Fruit fly (Drosophila melanogaster) whole organism, embryonic: ENCODE results near the gene Elp5.
A peak's percentile ranks its signal among the peaks of the same experiment; 100 is the strongest.

Source experiments
- ATbp ChIP-seq: fragments of 200-800 bp; sonication (Bioruptor generic); optimal IDR thresholded peaks from 2 replicates; lab custom pipeline; 2017; ENCODE audit warnings: missing biosample characterization, mild to moderate bottlenecking, missing genetic modification characterization, missing genetic modification reagents
- Adf1 ChIP-seq: fragments of 200-800 bp; sonication (Bioruptor generic); IDR thresholded peaks from 2 replicates; pipeline ENCODE4 v1.3.6; 2022; ENCODE audit warnings: missing biosample characterization, missing genetic modification characterization
- Aef1 ChIP-seq: fragments of 200-800 bp; sonication (Bioruptor generic); IDR thresholded peaks from 3 replicates; pipeline ENCODE4 v1.3.6; 2022; ENCODE audit warnings: missing biosample characterization, missing genetic modification characterization
- Asciz ChIP-seq: fragments of 200-800 bp; sonication (Bioruptor generic); optimal IDR thresholded peaks from 2 replicates; lab custom pipeline; 2017; ENCODE audit warnings: missing biosample characterization, mild to moderate bottlenecking, missing genetic modification characterization, missing genetic modification reagents
- CG10543 ChIP-seq: fragments of 200-800 bp; sonication (Bioruptor generic); optimal IDR thresholded peaks from 3 replicates; lab custom pipeline; 2017; ENCODE audit warnings: missing biosample characterization, mild to moderate bottlenecking, missing genetic modification characterization, moderate library complexity
- CG14441 ChIP-seq: fragments of 200-800 bp; sonication (Bioruptor generic); IDR thresholded peaks from 2 replicates; pipeline ENCODE4 v1.3.6; 2022; ENCODE audit warnings: missing biosample characterization, missing genetic modification characterization
- CG2120 ChIP-seq: fragments of 200-800 bp; sonication (Bioruptor generic); optimal IDR thresholded peaks from 3 replicates; lab custom pipeline; 2016; ENCODE audit warnings: missing biosample characterization, missing genetic modification characterization
- CG3065 ChIP-seq: fragments of 200-800 bp; sonication (Bioruptor generic); optimal IDR thresholded peaks from 2 replicates; lab custom pipeline; 2016; ENCODE audit warnings: missing biosample characterization, missing genetic modification characterization
- CG4424 ChIP-seq: fragments of 200-800 bp; sonication (Bioruptor generic); optimal IDR thresholded peaks from 3 replicates; lab custom pipeline; 2016; ENCODE audit warnings: missing biosample characterization, missing genetic modification characterization
- CG4707 ChIP-seq: fragments of 200-800 bp; sonication (Bioruptor generic); optimal IDR thresholded peaks from 2 replicates; lab custom pipeline; 2018; ENCODE audit warnings: missing biosample characterization, mild to moderate bottlenecking, missing genetic modification characterization, moderate library complexity
- CG7357 ChIP-seq: fragments of 200-800 bp; sonication (Bioruptor generic); IDR thresholded peaks from 3 replicates; pipeline ENCODE4 v1.3.6; 2022; ENCODE audit warnings: missing biosample characterization, missing genetic modification characterization
- CG7372 ChIP-seq: fragments of 200-800 bp; sonication (Bioruptor generic); IDR thresholded peaks from 2 replicates; pipeline ENCODE4 v1.3.6; 2022; ENCODE audit warnings: missing biosample characterization, missing genetic modification characterization
- CG7556 ChIP-seq: fragments of 200-800 bp; sonication (Bioruptor generic); optimal IDR thresholded peaks from 2 replicates; lab custom pipeline; 2017; ENCODE audit warnings: missing biosample characterization, mild to moderate bottlenecking, missing genetic modification characterization
- CG8478 ChIP-seq: fragments of >200 bp; optimal IDR thresholded peaks from 2 replicates; lab custom pipeline; 2018
- CG9215 ChIP-seq: fragments of 200-800 bp; sonication (Bioruptor generic); IDR thresholded peaks from 2 replicates; pipeline ENCODE4 v1.3.6; 2022; ENCODE audit warnings: missing biosample characterization, missing genetic modification characterization
- CHES-1-like ChIP-seq: fragments of 200-800 bp; sonication (Bioruptor generic); optimal IDR thresholded peaks from 2 replicates; lab custom pipeline; 2016; ENCODE audit warnings: missing biosample characterization, missing genetic modification characterization
- CrebB ChIP-seq: fragments of 200-800 bp; sonication (Bioruptor generic); optimal IDR thresholded peaks from 3 replicates; lab custom pipeline; 2018; ENCODE audit warnings: missing biosample characterization, mild to moderate bottlenecking, missing genetic modification characterization
- Dll ChIP-seq: fragments of 200-800 bp; sonication (Bioruptor generic); IDR thresholded peaks from 4 replicates; pipeline ENCODE4 v1.3.6; 2022; ENCODE audit warnings: missing biosample characterization, missing genetic modification characterization; ENCODE audit not compliant: partially characterized antibody
- Elba2 ChIP-seq: fragments of 200-800 bp; sonication (Bioruptor generic); optimal IDR thresholded peaks from 3 replicates; lab custom pipeline; 2016; ENCODE audit warnings: missing biosample characterization, missing genetic modification characterization
- Ets97D ChIP-seq: fragments of 200-800 bp; sonication (Bioruptor generic); optimal IDR thresholded peaks from 3 replicates; lab custom pipeline; 2016; ENCODE audit warnings: missing biosample characterization, missing genetic modification characterization
- Gsc ChIP-seq: fragments of 200-800 bp; sonication (Bioruptor generic); IDR thresholded peaks from 2 replicates; pipeline ENCODE4 v1.3.6; 2022; ENCODE audit warnings: missing biosample characterization, missing genetic modification characterization
- HLH3B ChIP-seq: fragments of 200-800 bp; sonication (Bioruptor generic); IDR thresholded peaks from 2 replicates; pipeline ENCODE4 v1.3.6; 2022; ENCODE audit warnings: missing biosample characterization, missing genetic modification characterization
- Med ChIP-seq: fragments of 200-800 bp; sonication (Bioruptor generic); peaks from one replicate; lab custom pipeline; 2016; ENCODE audit warnings: missing biosample characterization, missing genetic modification characterization, mild to moderate bottlenecking, inconsistent platforms, moderate library complexity
- PHDP ChIP-seq: fragments of 200-800 bp; sonication (Bioruptor generic); optimal IDR thresholded peaks from 3 replicates; lab custom pipeline; 2018; ENCODE audit warnings: missing biosample characterization, mild to moderate bottlenecking, missing genetic modification characterization, moderate library complexity
- Xbp1 ChIP-seq: fragments of 200-800 bp; sonication (Bioruptor generic); optimal IDR thresholded peaks from 3 replicates; lab custom pipeline; 2016; ENCODE audit warnings: missing biosample characterization, mild to moderate bottlenecking, missing genetic modification characterization
- ase ChIP-seq: fragments of 200-800 bp; sonication (Bioruptor generic); IDR thresholded peaks from 3 replicates; pipeline ENCODE4 v1.3.6; 2022; ENCODE audit warnings: missing biosample characterization, missing genetic modification characterization
- btn ChIP-seq: fragments of 200-800 bp; sonication (Bioruptor generic); optimal IDR thresholded peaks from 2 replicates; lab custom pipeline; 2016; ENCODE audit warnings: missing biosample characterization, missing genetic modification characterization
- chif ChIP-seq, 2 experiments: fragments of 200-800 bp; sonication (Bioruptor generic); optimal IDR thresholded peaks; 3 replicates each; lab custom pipeline; 2016; ENCODE audit warnings: missing biosample characterization in 2 of 2, missing genetic modification characterization in 2 of 2
- chm ChIP-seq: fragments of 200-800 bp; sonication (Bioruptor generic); IDR thresholded peaks from 2 replicates; pipeline ENCODE4 v1.3.6; 2022; ENCODE audit warnings: missing biosample characterization, missing genetic modification characterization
- crc ChIP-seq: fragments of 200-800 bp; sonication (Bioruptor generic); optimal IDR thresholded peaks from 2 replicates; lab custom pipeline; 2016; ENCODE audit warnings: missing biosample characterization, missing genetic modification characterization
- crp ChIP-seq, 2 experiments: fragments of 200-800 bp; sonication (Bioruptor generic); optimal IDR thresholded peaks; 2 replicates in 1 of 2; 3 replicates in 1 of 2; lab custom pipeline; 2017; ENCODE audit warnings: missing biosample characterization in 2 of 2, missing genetic modification characterization in 2 of 2, mild to moderate bottlenecking in 1 of 2, moderate library complexity in 1 of 2
- danr ChIP-seq: fragments of 200-800 bp; sonication (Bioruptor generic); IDR thresholded peaks from 2 replicates; pipeline ENCODE4 v1.3.6; 2022; ENCODE audit warnings: missing biosample characterization, missing genetic modification characterization
- dimm ChIP-seq: fragments of 200-800 bp; sonication (Bioruptor generic); IDR thresholded peaks from 2 replicates; pipeline ENCODE4 v1.3.6; 2022; ENCODE audit warnings: missing biosample characterization, missing genetic modification characterization
- ftz-f1 ChIP-seq: fragments of 200-800 bp; sonication (Bioruptor generic); optimal IDR thresholded peaks from 2 replicates; lab custom pipeline; 2016; ENCODE audit warnings: missing biosample characterization, missing genetic modification characterization
- gfzf ChIP-seq: fragments of 200-800 bp; sonication (Bioruptor generic); optimal IDR thresholded peaks from 2 replicates; lab custom pipeline; 2016; ENCODE audit warnings: missing biosample characterization, mild to moderate bottlenecking, missing genetic modification characterization, moderate library complexity
- gsb ChIP-seq: fragments of 200-800 bp; sonication (Bioruptor generic); IDR thresholded peaks from 2 replicates; pipeline ENCODE4 v1.3.6; 2022; ENCODE audit warnings: missing biosample characterization, missing genetic modification characterization
- insv ChIP-seq, 2 experiments: fragments of 200-800 bp; sonication (Bioruptor generic); optimal IDR thresholded peaks; 3 replicates each; lab custom pipeline; 2016 to 2018; ENCODE audit warnings: missing biosample characterization in 2 of 2, missing genetic modification characterization in 2 of 2
- ken ChIP-seq: fragments of 200-800 bp; sonication (Bioruptor generic); IDR thresholded peaks from 3 replicates; pipeline ENCODE4 v1.3.6; 2022; ENCODE audit warnings: missing biosample characterization, missing genetic modification characterization
- kni ChIP-seq: fragments of 200-800 bp; sonication (Bioruptor generic); optimal IDR thresholded peaks from 3 replicates; lab custom pipeline; 2017; ENCODE audit warnings: mild to moderate bottlenecking, missing biosample characterization, missing genetic modification reagents, missing genetic modification characterization
- lilli ChIP-seq: fragments of 200-800 bp; sonication (Bioruptor generic); optimal IDR thresholded peaks from 3 replicates; lab custom pipeline; 2016; ENCODE audit warnings: missing biosample characterization, missing genetic modification characterization
- lola ChIP-seq, 3 experiments: fragments of >200 bp in 2 of 3; fragments of 200-800 bp in 1 of 3; sonication (Bioruptor generic) in 1 of 3; optimal IDR thresholded peaks; 2 replicates each; lab custom pipeline; 2017 to 2019; ENCODE audit warnings: missing biosample characterization in 3 of 3, missing genetic modification characterization in 3 of 3, mild to moderate bottlenecking in 1 of 3, moderate library complexity in 1 of 3
- maf-S ChIP-seq: fragments of 200-800 bp; sonication (Bioruptor generic); optimal IDR thresholded peaks from 2 replicates; lab custom pipeline; 2016; ENCODE audit warnings: missing biosample characterization, missing genetic modification characterization
- onecut ChIP-seq: fragments of 200-800 bp; sonication (Bioruptor generic); IDR thresholded peaks from 2 replicates; pipeline ENCODE4 v1.3.6; 2022; ENCODE audit warnings: missing biosample characterization, missing genetic modification characterization
- peb ChIP-seq: fragments of 200-800 bp; sonication (Bioruptor generic); IDR thresholded peaks from 2 replicates; pipeline ENCODE4 v1.3.6; 2022; ENCODE audit warnings: missing biosample characterization, missing genetic modification characterization
- pfk ChIP-seq: fragments of 200-800 bp; sonication (Bioruptor generic); optimal IDR thresholded peaks from 2 replicates; lab custom pipeline; 2018; ENCODE audit warnings: missing biosample characterization, mild to moderate bottlenecking, missing genetic modification characterization, moderate library complexity
- phol ChIP-seq: fragments of 200-800 bp; sonication (Bioruptor generic); optimal IDR thresholded peaks from 3 replicates; lab custom pipeline; 2018; ENCODE audit warnings: missing biosample characterization, mild to moderate bottlenecking, missing genetic modification characterization, moderate library complexity
- so ChIP-seq: fragments of 200-800 bp; sonication (Bioruptor generic); IDR thresholded peaks from 3 replicates; pipeline ENCODE4 v1.3.6; 2022; ENCODE audit warnings: missing biosample characterization, missing genetic modification characterization
- tgo ChIP-seq: fragments of 200-800 bp; sonication (Bioruptor generic); IDR thresholded peaks from 3 replicates; pipeline ENCODE4 v1.3.6; 2022; ENCODE audit warnings: missing biosample characterization, missing genetic modification characterization
- tio ChIP-seq: fragments of 200-800 bp; sonication (Bioruptor generic); optimal IDR thresholded peaks from 2 replicates; lab custom pipeline; 2017; ENCODE audit warnings: missing biosample characterization, missing genetic modification characterization, inconsistent platforms
- vfl ChIP-seq: fragments of 200-800 bp; sonication (Bioruptor generic); optimal IDR thresholded peaks from 2 replicates; lab custom pipeline; 2016; ENCODE audit warnings: missing biosample characterization, missing genetic modification characterization
- zfh2 ChIP-seq: fragments of 200-800 bp; sonication (Bioruptor generic); optimal IDR thresholded peaks from 2 replicates; lab custom pipeline; 2016; ENCODE audit warnings: missing biosample characterization, missing genetic modification characterization

Gene Elp5

DNA sequence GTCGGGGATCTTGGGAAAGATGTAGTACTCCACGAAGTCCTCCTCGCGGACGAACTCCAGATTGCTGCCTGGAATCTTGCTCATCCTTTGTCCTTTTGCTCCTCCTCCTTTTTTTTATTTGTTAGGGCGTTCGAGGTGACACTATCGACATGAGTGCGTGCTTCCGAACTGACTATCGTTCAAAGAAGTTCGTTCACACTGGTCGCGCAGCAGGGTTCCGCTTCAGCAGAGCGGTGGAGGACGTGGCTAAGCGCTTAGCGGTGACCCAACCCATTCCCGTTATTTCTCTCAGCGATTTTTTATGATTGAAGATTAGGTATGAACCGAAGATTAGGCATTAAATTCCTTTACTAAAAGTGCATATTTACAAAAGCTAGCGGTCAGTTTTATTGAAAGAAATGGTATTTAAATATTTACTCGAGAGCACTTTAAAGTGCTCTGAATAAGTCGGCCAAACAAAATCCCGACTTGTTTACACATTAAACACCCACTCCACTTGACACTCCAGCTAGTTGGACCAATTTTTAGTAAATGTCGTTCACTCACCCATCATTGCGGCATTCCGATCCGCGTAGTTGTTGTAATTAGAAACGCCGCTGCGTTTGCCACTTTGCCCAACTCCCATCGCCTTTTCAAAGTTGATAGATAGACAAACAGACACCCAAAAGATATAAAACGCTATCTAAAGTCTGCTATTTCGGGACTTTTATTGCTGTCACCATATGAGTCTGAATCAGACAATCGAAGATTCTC lies 8.6 kb downstream of the Elp5 start, which contains the start of the genes ecd and CG13806 (continued):
- TF ChIP-seq ken (GFP tag; lab: Robert Waterston, UW) (peak; percentile 67), CG10543 (GFP tag; lab: Kevin White, UChicago) (no peak), vfl (GFP tag; lab: Kevin White, UChicago) (peak; percentile 39), crc (GFP tag; lab: Kevin White, UChicago) (no peak), pfk (GFP tag; lab: Kevin White, UChicago) (no peak), CG7372 (GFP tag; lab: Robert Waterston, UW) (no peak), ftz-f1 (GFP tag; lab: Kevin White, UChicago) (peak; percentile 40), Xbp1 (GFP tag; lab: Kevin White, UChicago) (peak; percentile 60), CHES-1-like (GFP tag; lab: Kevin White, UChicago) (peak; percentile 66), Gsc (GFP tag; lab: Robert Waterston, UW) (no peak), phol (tag; lab: Kevin White, UChicago) (peak; percentile 74), Dll (peak; percentile 90), gsb (GFP tag; lab: Robert Waterston, UW) (no peak), danr (GFP tag; lab: Robert Waterston, UW) (no peak), CG2120 (peak; percentile 70), ATbp (GFP tag; lab: Kevin White, UChicago) (no peak), Adf1 (GFP tag; lab: Robert Waterston, UW) (peak; percentile 56), zfh2 (GFP tag; lab: Kevin White, UChicago) (peak; percentile 67), Aef1 (no peak), tgo (GFP tag; lab: Robert Waterston, UW) (no peak), CG4424 (GFP tag; lab: Kevin White, UChicago) (peak; percentile 57), lola (GFP tag; optimal IDR thresholded peaks at IDR 0.05; lab: Kevin White, UChicago) (no peak), CG8478 (lab: Kevin White, UChicago) (no peak), CG4707 (GFP tag; lab: Kevin White, UChicago) (no peak), dimm (GFP tag; lab: Robert Waterston, UW) (no peak), CG7357 (GFP tag; lab: Robert Waterston, UW) (peak; percentile 97), onecut (GFP tag; lab: Robert Waterston, UW) (no peak), ase (no peak), HLH3B (GFP tag; lab: Robert Waterston, UW) (no peak), Elba2 (no peak), Med (peak; percentile 86), gfzf (GFP tag; lab: Kevin White, UChicago) (peak; percentile 60), so (GFP tag; lab: Robert Waterston, UW) (peak; percentile 11; the same call in 1 of the 3 replicates), tio (GFP tag; lab: Kevin White, UChicago) (no peak), Ets97D (peak; percentile 39), CG7556 (GFP tag; lab: Kevin White, UChicago) (no peak), PHDP (tag; lab: Kevin White, UChicago) (no peak), crp (GFP tag; optimal IDR thresholded peaks at IDR 0.05; lab: Kevin White, UChicago) (peak in 1 of 2 experiments; percentile 23), Asciz (GFP tag; lab: Kevin White, UChicago) (no peak), chm (GFP tag; lab: Robert Waterston, UW) (no peak), CG3065 (GFP tag; lab: Kevin White, UChicago) (peak; percentile 77), kni (GFP tag; lab: Kevin White, UChicago) (no peak), CrebB (tag; lab: Kevin White, UChicago) (no peak), maf-S (GFP tag; lab: Kevin White, UChicago) (peak; percentile 53), CG9215 (GFP tag; lab: Robert Waterston, UW) (no peak), insv (GFP tag; optimal IDR thresholded peaks at IDR 0.05; lab: Kevin White, UChicago) (peak in 1 of 2 experiments; percentile 16), peb (GFP tag; lab: Robert Waterston, UW) (no peak), CG14441 (GFP tag; lab: Robert Waterston, UW) (0 out of 2 replicates have a peak, but pooled peaks have one; percentile 45), btn (GFP tag; lab: Kevin White, UChicago) (no peak), lilli (GFP tag; lab: Kevin White, UChicago) (peak; percentile 60), chif (GFP tag; optimal IDR thresholded peaks at IDR 0.05; lab: Kevin White, UChicago) (peak in 1 of 2 experiments; percentile 50)
